Fruit fly (Drosophila melanogaster): Measurements from ENCODE around the gene Rel.

Rel gene

dm6 chr3R:9054442-9055118, 6.8 kb upstream of the Rel start:
- peak; percentile 25 for TF ChIP-seq CG17801 (GFP tag; optimal IDR thresholded peaks at IDR 0.05; ENCODE audit: partially characterized antibody)

dm6 chr3R:9053850-9054441, 6.2 kb upstream of the Rel start:
- TF ChIP-seq CG17801 (GFP tag; optimal IDR thresholded peaks at IDR 0.05; ENCODE audit: partially characterized antibody), result no peak

- peak; percentile 42 for TF ChIP-seq CG17801 (GFP tag; optimal IDR thresholded peaks at IDR 0.05; ENCODE audit: partially characterized antibody)
These were observed 5.2 kb upstream of the Rel start for dm6 chr3R:9053021-9053420.

DNA sequence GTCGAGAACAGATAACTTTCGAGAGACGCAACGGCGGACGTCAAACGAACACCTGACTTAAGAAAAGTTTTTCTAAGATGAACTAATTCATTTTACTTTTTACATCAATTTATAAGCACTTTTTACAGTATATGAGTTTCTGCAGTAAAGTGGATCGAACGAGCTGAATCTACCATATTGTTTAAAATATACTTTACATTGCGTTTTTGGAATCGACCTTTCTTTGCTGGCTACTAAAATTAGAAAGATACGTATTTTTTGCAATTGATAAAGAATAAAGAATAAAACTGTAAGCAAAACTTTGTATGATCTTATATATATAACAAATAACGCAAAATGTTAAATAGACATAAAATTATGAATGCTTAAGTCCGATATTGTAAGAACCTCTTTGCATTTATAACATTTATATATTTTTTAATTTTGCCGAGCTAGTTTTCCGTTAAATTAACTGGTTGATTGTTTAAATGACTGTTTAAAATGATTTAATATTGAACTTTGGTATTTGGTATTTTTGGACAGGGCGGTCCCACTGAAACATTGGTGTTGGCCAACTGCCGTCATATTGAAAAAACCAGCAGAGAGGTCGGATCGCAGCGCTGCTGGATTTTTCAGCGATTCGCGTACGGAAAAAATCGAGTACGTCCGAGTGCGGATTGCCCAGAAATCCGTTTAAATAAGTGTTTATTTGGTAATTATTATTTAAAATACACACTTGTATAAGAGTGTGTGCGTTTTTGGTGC, 4.3 kb upstream of the Rel start, which contains the start of gene Kdm2:
Gene Kdm2, plus strand, starts transcription at position 559 of the 744 bp plus-strand sequence.
- TF ChIP-seq CG17801 (GFP tag; optimal IDR thresholded peaks at IDR 0.05; ENCODE audit: partially characterized antibody), result peak; percentile 51

DNA sequence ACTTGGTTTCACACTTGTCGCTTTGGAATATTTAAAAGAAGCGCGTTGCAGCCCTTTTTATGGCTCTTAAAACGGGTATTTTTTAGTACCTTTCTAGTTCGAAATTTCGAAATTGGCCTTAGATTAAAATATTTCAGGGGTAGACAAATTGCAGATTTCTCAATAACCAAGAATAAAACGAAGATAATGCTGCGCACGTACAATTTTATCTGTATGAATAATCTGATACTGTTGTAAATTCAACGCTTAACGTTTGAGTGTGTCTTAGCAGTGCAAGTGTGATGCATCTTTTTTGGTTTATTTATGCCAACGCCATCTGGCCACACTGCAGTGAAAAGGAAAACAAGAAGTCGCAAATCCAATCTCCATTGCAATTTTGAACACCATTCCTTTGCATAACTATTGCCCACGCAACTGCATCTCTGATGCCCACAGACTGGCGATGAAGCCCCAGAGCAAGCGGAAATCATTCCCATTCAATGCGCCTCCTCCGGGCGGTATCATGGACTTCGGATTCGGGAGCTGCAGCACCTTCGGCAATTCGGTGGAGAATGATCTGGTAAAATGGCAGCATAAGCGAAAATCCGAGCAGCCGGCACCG, 2.8 kb upstream of the Rel start, which contains the start of gene Nmdmc:
Gene Nmdmc, minus strand, starts transcription at position 37 of the 601 bp plus-strand sequence.
- no peak for TF ChIP-seq CG17801 (GFP tag; optimal IDR thresholded peaks at IDR 0.05; ENCODE audit: partially characterized antibody)

- no peak for TF ChIP-seq CG17801 (GFP tag; optimal IDR thresholded peaks at IDR 0.05; ENCODE audit: partially characterized antibody)
These were observed 1.6 kb upstream of the Rel start for dm6 chr3R:9049091-9049981.

- no peak for TF ChIP-seq CG17801 (GFP tag; optimal IDR thresholded peaks at IDR 0.05; ENCODE audit: partially characterized antibody)
These were observed 792 bp upstream of the Rel start, which contains the start of gene Mst85C for dm6 chr3R:9048466-9049072. Gene Mst85C (plus strand): TSS chr3R:9048645.

dm6 chr3R:9046954-9047353, 823 bp downstream of the Rel start:
- TF ChIP-seq CG17801 (GFP tag; optimal IDR thresholded peaks at IDR 0.05; ENCODE audit: partially characterized antibody), result no peak

dm6 chr3R:9045733-9046132, 2.0 kb downstream of the Rel start:
- no peak for TF ChIP-seq CG17801 (GFP tag; optimal IDR thresholded peaks at IDR 0.05; ENCODE audit: partially characterized antibody)

DNA sequence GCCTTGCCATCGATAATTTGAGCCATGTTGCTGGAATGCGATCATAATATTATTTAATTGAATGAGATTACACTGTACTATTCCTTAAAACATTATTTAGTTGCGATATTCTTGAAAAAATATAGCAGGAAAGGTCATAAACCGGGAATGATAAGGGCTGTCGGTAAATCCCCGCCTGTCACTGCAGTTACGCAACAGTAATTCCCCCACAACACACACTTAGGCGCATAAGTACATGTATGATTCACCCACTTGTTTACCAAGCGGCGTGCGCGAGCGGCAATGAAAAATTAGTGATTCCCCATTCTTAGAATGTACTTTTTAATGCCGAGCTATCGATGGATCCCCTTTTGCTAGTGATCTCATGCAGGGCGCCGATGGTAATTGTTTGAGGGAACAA, 4.2 kb downstream of the Rel start:
- no peak for TF ChIP-seq CG17801 (GFP tag; optimal IDR thresholded peaks at IDR 0.05; ENCODE audit: partially characterized antibody)

DNA sequence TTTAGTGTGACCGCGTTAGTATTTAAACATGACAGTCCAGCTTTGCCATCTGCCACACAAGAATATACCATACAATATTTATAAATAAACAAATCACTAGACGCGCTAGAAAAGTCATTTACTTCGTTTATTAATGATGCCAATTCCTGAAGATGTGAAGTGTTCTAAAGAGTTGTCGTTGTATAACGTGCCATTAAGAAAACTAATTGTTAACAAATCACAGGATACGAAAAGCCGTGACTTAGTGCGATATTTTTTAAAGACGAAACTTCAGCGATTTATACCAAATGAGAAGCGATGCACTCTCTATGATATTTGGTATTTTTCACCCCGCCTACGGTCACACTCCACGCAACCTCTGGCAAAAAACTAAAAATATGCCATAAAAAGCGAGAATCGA, 8.3 kb downstream of the Rel start, which contains the start of gene neur:
Gene neur, minus strand, starts transcription at position 24 of the 400 bp plus-strand sequence.
- TF ChIP-seq CG17801 (GFP tag; optimal IDR thresholded peaks at IDR 0.05; ENCODE audit: partially characterized antibody), result no peak

dm6 chr3R:9038652-9039051, 9.1 kb downstream of the Rel start, which contains the start of gene hyx:
Gene hyx (plus strand): TSS chr3R:9038760.
- peak; percentile 30 for TF ChIP-seq CG17801 (GFP tag; optimal IDR thresholded peaks at IDR 0.05; ENCODE audit: partially characterized antibody)

DNA sequence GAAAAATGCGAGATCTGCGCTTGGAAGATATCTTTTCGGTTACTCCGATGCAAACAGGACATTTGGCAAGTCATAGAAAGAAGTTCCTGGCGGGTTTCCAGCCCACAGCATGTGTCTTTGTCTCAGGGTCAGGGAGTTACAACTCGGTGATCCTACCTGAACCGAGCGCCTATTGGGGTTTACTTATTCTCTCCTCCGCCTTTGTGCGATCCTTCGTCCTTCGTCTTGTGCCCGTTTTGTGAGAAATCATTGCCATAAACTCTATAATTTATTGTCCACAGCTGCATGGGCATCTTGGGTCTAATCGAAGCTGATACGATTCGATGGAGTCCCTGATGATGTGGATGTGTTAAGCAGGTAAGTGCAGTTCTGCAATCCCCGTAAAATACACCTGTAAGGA, 9.8 kb downstream of the Rel start:
- no peak for TF ChIP-seq CG17801 (GFP tag; optimal IDR thresholded peaks at IDR 0.05; ENCODE audit: partially characterized antibody)

- no peak for TF ChIP-seq CG17801 (GFP tag; optimal IDR thresholded peaks at IDR 0.05; ENCODE audit: partially characterized antibody)
These were observed 12.5 kb downstream of the Rel start for dm6 chr3R:9035252-9035651.
